Fruit fly (Drosophila melanogaster) whole organism, prepupa: ENCODE data around the gene CG13084.

Source experiments
- CG10631 ChIP-seq: fragments of 200-800 bp; sonication (Bioruptor generic); optimal IDR thresholded peaks from 2 replicates; lab custom pipeline; 2016; ENCODE audit warnings: missing biosample characterization, missing genetic modification characterization
- CG15336 ChIP-seq: fragments of 200-800 bp; sonication (Bioruptor generic); IDR thresholded peaks from 2 replicates; pipeline ENCODE4 v1.3.6; 2022; ENCODE audit warnings: missing biosample characterization, missing genetic modification characterization
- CG32006 ChIP-seq: fragments of 200-800 bp; sonication (Bioruptor generic); optimal IDR thresholded peaks from 3 replicates; lab custom pipeline; 2017; ENCODE audit warnings: missing biosample characterization, mild to moderate bottlenecking, missing genetic modification characterization
- CG3919 ChIP-seq: fragments of 200-800 bp; sonication (Bioruptor generic); optimal IDR thresholded peaks from 3 replicates; lab custom pipeline; 2016; ENCODE audit warnings: missing biosample characterization, missing genetic modification characterization
- CG4318 ChIP-seq: fragments of 200-800 bp; sonication (Bioruptor generic); optimal IDR thresholded peaks from 3 replicates; lab custom pipeline; 2017; ENCODE audit warnings: missing biosample characterization, mild to moderate bottlenecking, missing genetic modification characterization
- CG6854 ChIP-seq: fragments of 200-800 bp; sonication (Bioruptor generic); optimal IDR thresholded peaks from 2 replicates; lab custom pipeline; 2017; ENCODE audit warnings: missing biosample characterization, mild to moderate bottlenecking, missing genetic modification characterization
- Eip78C ChIP-seq: fragments of 200-800 bp; sonication (Bioruptor generic); peaks from one replicate; lab custom pipeline; 2016; ENCODE audit warnings: missing biosample characterization, missing genetic modification characterization
- Ets96B ChIP-seq: fragments of 200-800 bp; optimal IDR thresholded peaks from 2 replicates; lab custom pipeline; 2019; ENCODE audit warnings: missing biosample characterization, mild to moderate bottlenecking, missing genetic modification characterization, moderate library complexity
- Hr39 ChIP-seq: fragments of 200-800 bp; sonication (Bioruptor generic); optimal IDR thresholded peaks from 2 replicates; lab custom pipeline; 2016; ENCODE audit warnings: missing biosample characterization, missing genetic modification characterization
- Lpt ChIP-seq: fragments of 200-800 bp; sonication (Bioruptor generic); optimal IDR thresholded peaks from 3 replicates; lab custom pipeline; 2016; ENCODE audit warnings: missing biosample characterization, missing genetic modification characterization
- acj6 ChIP-seq: fragments of 200-800 bp; sonication (Bioruptor generic); optimal IDR thresholded peaks from 3 replicates; lab custom pipeline; 2016; ENCODE audit warnings: missing biosample characterization, missing genetic modification characterization
- dsx ChIP-seq: fragments of 200-800 bp; optimal IDR thresholded peaks from 3 replicates; lab custom pipeline; 2019; ENCODE audit warnings: missing biosample characterization, mild to moderate bottlenecking, missing genetic modification characterization, moderate library complexity; ENCODE audit not compliant: poor library complexity, severe bottlenecking
- eg ChIP-seq: fragments of 200-800 bp; sonication (Bioruptor generic); IDR thresholded peaks from 3 replicates; pipeline ENCODE4 v1.3.6; 2022; ENCODE audit warnings: missing biosample characterization, missing genetic modification characterization
- spab ChIP-seq: fragments of 200-800 bp; sonication (Bioruptor generic); optimal IDR thresholded peaks from 2 replicates; lab custom pipeline; 2017; ENCODE audit warnings: missing biosample characterization, mild to moderate bottlenecking, missing genetic modification characterization, missing genetic modification reagents

dm6 chr2L:19518636-19519086 lies 33.9 kb downstream of the CG13084 start, which contains the start of gene CG10132:
- no peak for TF ChIP-seq CG32006 (GFP tag; lab: Kevin White, UChicago)
- no peak for TF ChIP-seq eg (GFP tag; lab: Robert Waterston, UW)
- peak; percentile 7 for TF ChIP-seq Lpt (GFP tag; lab: Kevin White, UChicago)
- no peak for TF ChIP-seq Eip78C (GFP tag; lab: Kevin White, UChicago)
- no peak for TF ChIP-seq spab (GFP tag; lab: Kevin White, UChicago)
- no peak for TF ChIP-seq CG10631 (GFP tag; lab: Kevin White, UChicago)
- TF ChIP-seq dsx (GFP tag; lab: Kevin White, UChicago): no peak
- no peak for TF ChIP-seq Ets96B (tag; lab: Kevin White, UChicago)
- TF ChIP-seq CG15336 (GFP tag; lab: Robert Waterston, UW): no peak
- TF ChIP-seq CG6854 (GFP tag; lab: Kevin White, UChicago): no peak
- TF ChIP-seq CG4318 (GFP tag; lab: Kevin White, UChicago): no peak
- TF ChIP-seq acj6 (GFP tag; lab: Kevin White, UChicago): no peak
- TF ChIP-seq Hr39 (GFP tag; lab: Kevin White, UChicago): no peak
- TF ChIP-seq CG3919: no peak
